Worm (Caenorhabditis elegans) whole organism, L3 larva: Measurements from ENCODE around the gene ugt-20.
A peak's percentile ranks its signal among the peaks of the same experiment; 100 is the strongest.

Source experiments
- R02D3.7 ChIP-seq: fragments of 150-350 bp; optimal IDR thresholded peaks from 2 replicates; lab custom pipeline; 2014; ENCODE audit warnings: missing biosample characterization, missing genetic modification characterization
- aly-2 ChIP-seq: fragments of 150-350 bp; optimal IDR thresholded peaks from 2 replicates; lab custom pipeline; 2014; ENCODE audit warnings: missing biosample characterization, missing genetic modification characterization
- ama-1 ChIP-seq: fragments of 150-350 bp; optimal IDR thresholded peaks from 2 replicates; lab custom pipeline; 2018
- ceh-28 ChIP-seq: fragments of 150-350 bp; optimal IDR thresholded peaks from 2 replicates; lab custom pipeline; 2014; ENCODE audit warnings: missing biosample characterization, missing genetic modification reagents, missing genetic modification characterization
- ceh-82 ChIP-seq: fragments of 150-350 bp; optimal IDR thresholded peaks from 2 replicates; lab custom pipeline; 2014; ENCODE audit warnings: missing biosample characterization, missing genetic modification characterization
- ceh-9 ChIP-seq: sonication (generic microtip); optimal IDR thresholded peaks from 2 replicates; lab custom pipeline; 2018; ENCODE audit warnings: missing biosample characterization, missing genetic modification characterization
- egl-27 ChIP-seq: sonication (generic microtip); optimal IDR thresholded peaks from 4 replicates; lab custom pipeline; 2017; ENCODE audit warnings: missing biosample characterization, missing genetic modification reagents, missing genetic modification characterization
- egl-5 ChIP-seq: fragments of 150-350 bp; optimal IDR thresholded peaks from 2 replicates; lab custom pipeline; 2017; ENCODE audit warnings: missing biosample characterization, missing genetic modification reagents, missing genetic modification characterization, inconsistent platforms
- elt-2 ChIP-seq: sonication (generic microtip); optimal IDR thresholded peaks from 2 replicates; lab custom pipeline; 2016; ENCODE audit warnings: missing genetic modification reagents, mild to moderate bottlenecking, missing genetic modification characterization, missing compliant biosample characterization
- elt-3 ChIP-seq, 3 experiments: fragments of 150-350 bp in 1 of 3; sonication (generic microtip) in 2 of 3; optimal IDR thresholded peaks; 2 replicates in 2 of 3; 4 replicates in 1 of 3; lab custom pipeline; 2014 to 2017; ENCODE audit warnings: missing biosample characterization in 3 of 3, missing genetic modification characterization in 3 of 3
- eor-1 ChIP-seq, 2 experiments: fragments of 150-350 bp; optimal IDR thresholded peaks; 2 replicates each; lab custom pipeline; 2014 to 2018; ENCODE audit warnings: missing biosample characterization in 2 of 2, missing genetic modification characterization in 2 of 2
- fkh-10 ChIP-seq: sonication (generic microtip); optimal IDR thresholded peaks from 2 replicates; lab custom pipeline; 2017; ENCODE audit warnings: missing biosample characterization, missing genetic modification reagents, missing genetic modification characterization
- hmg-11 ChIP-seq: sonication (generic microtip); optimal IDR thresholded peaks from 2 replicates; lab custom pipeline; 2016; ENCODE audit warnings: missing genetic modification characterization, missing compliant biosample characterization
- lin-15B ChIP-seq: fragments of 150-350 bp; optimal IDR thresholded peaks from 2 replicates; lab custom pipeline; 2014; ENCODE audit warnings: missing biosample characterization, missing genetic modification characterization
- lin-39 ChIP-seq: fragments of 150-350 bp; optimal IDR thresholded peaks from 2 replicates; lab custom pipeline; 2018; ENCODE audit warnings: missing biosample characterization, missing genetic modification reagents, missing genetic modification characterization
- lsy-12 ChIP-seq: sonication (generic microtip); optimal IDR thresholded peaks from 2 replicates; lab custom pipeline; 2016; ENCODE audit warnings: mild to moderate bottlenecking, missing genetic modification characterization, missing compliant biosample characterization
- mdl-1 ChIP-seq: fragments of 150-350 bp; optimal IDR thresholded peaks from 2 replicates; lab custom pipeline; 2014; ENCODE audit warnings: missing biosample characterization, missing genetic modification characterization
- mml-1 ChIP-seq: fragments of 150-350 bp; sonication (generic microtip); optimal IDR thresholded peaks from 3 replicates; lab custom pipeline; 2014; ENCODE audit warnings: missing biosample characterization, missing genetic modification characterization
- nfya-1 ChIP-seq: sonication (generic microtip); optimal IDR thresholded peaks from 2 replicates; lab custom pipeline; 2017; ENCODE audit warnings: missing genetic modification characterization, mild to moderate bottlenecking, missing compliant biosample characterization, antibody characterized with exemption, moderate library complexity; ENCODE audit not compliant: insufficient read depth
- nhr-11 ChIP-seq: fragments of 150-350 bp; optimal IDR thresholded peaks from 2 replicates; lab custom pipeline; 2014; ENCODE audit warnings: missing biosample characterization, missing genetic modification characterization
- nhr-12 ChIP-seq: fragments of 150-350 bp; optimal IDR thresholded peaks from 2 replicates; lab custom pipeline; 2014; ENCODE audit warnings: missing biosample characterization, missing genetic modification characterization
- nhr-23 ChIP-seq: fragments of 150-350 bp; optimal IDR thresholded peaks from 2 replicates; lab custom pipeline; 2014; ENCODE audit warnings: missing biosample characterization, missing genetic modification reagents, missing genetic modification characterization
- nhr-237 ChIP-seq: fragments of 150-350 bp; optimal IDR thresholded peaks from 2 replicates; lab custom pipeline; 2014; ENCODE audit warnings: missing biosample characterization, missing genetic modification characterization
- nhr-25 ChIP-seq: sonication (generic microtip); optimal IDR thresholded peaks from 2 replicates; lab custom pipeline; 2017; ENCODE audit warnings: missing biosample characterization, missing genetic modification characterization
- nhr-28 ChIP-seq: fragments of 150-350 bp; optimal IDR thresholded peaks from 2 replicates; lab custom pipeline; 2014; ENCODE audit warnings: missing biosample characterization, missing genetic modification characterization
- nhr-43 ChIP-seq: sonication (generic microtip); optimal IDR thresholded peaks from 2 replicates; lab custom pipeline; 2016; ENCODE audit warnings: mild to moderate bottlenecking, missing genetic modification characterization, missing compliant biosample characterization; ENCODE audit not compliant: poor library complexity, severe bottlenecking
- nhr-67 ChIP-seq: fragments of 150-350 bp; optimal IDR thresholded peaks from 2 replicates; lab custom pipeline; 2014; ENCODE audit warnings: missing biosample characterization, missing genetic modification characterization
- nhr-76 ChIP-seq: fragments of 150-350 bp; sonication (generic microtip); optimal IDR thresholded peaks from 5 replicates; lab custom pipeline; 2014; ENCODE audit warnings: missing biosample characterization, missing genetic modification characterization
- nhr-77 ChIP-seq: fragments of 150-350 bp; optimal IDR thresholded peaks from 2 replicates; lab custom pipeline; 2014; ENCODE audit warnings: missing biosample characterization, missing genetic modification characterization
- pha-4 ChIP-seq: fragments of 150-350 bp; optimal IDR thresholded peaks from 2 replicates; lab custom pipeline; 2014; ENCODE audit warnings: missing biosample characterization, missing genetic modification reagents, missing genetic modification characterization
- pqm-1 ChIP-seq: fragments of 150-350 bp; optimal IDR thresholded peaks from 2 replicates; lab custom pipeline; 2017; ENCODE audit warnings: missing biosample characterization, missing genetic modification characterization, inconsistent platforms
- skn-1 ChIP-seq: fragments of 150-350 bp; optimal IDR thresholded peaks from 2 replicates; lab custom pipeline; 2014; ENCODE audit warnings: missing biosample characterization, missing genetic modification characterization
- tbx-2 ChIP-seq: sonication (generic microtip); optimal IDR thresholded peaks from 2 replicates; lab custom pipeline; 2016; ENCODE audit warnings: mild to moderate bottlenecking, missing genetic modification characterization, missing compliant biosample characterization
- unc-39 ChIP-seq: sonication (generic microtip); optimal IDR thresholded peaks from 4 replicates; lab custom pipeline; 2017; ENCODE audit warnings: missing biosample characterization, missing genetic modification characterization
- unc-62 ChIP-seq: fragments of 150-350 bp; sonication (generic microtip); optimal IDR thresholded peaks from 4 replicates; lab custom pipeline; 2014; ENCODE audit warnings: missing biosample characterization, missing genetic modification reagents, missing genetic modification characterization
- zag-1 ChIP-seq: fragments of 150-350 bp; optimal IDR thresholded peaks from 2 replicates; lab custom pipeline; 2014; ENCODE audit warnings: missing biosample characterization, missing genetic modification characterization
- ztf-11 ChIP-seq: fragments of 150-350 bp; optimal IDR thresholded peaks from 2 replicates; lab custom pipeline; 2014; ENCODE audit warnings: missing biosample characterization, missing genetic modification characterization
- ztf-4 ChIP-seq: fragments of 150-350 bp; optimal IDR thresholded peaks from 2 replicates; lab custom pipeline; 2014; ENCODE audit warnings: missing biosample characterization, missing genetic modification characterization

The ugt-20 gene

DNA sequence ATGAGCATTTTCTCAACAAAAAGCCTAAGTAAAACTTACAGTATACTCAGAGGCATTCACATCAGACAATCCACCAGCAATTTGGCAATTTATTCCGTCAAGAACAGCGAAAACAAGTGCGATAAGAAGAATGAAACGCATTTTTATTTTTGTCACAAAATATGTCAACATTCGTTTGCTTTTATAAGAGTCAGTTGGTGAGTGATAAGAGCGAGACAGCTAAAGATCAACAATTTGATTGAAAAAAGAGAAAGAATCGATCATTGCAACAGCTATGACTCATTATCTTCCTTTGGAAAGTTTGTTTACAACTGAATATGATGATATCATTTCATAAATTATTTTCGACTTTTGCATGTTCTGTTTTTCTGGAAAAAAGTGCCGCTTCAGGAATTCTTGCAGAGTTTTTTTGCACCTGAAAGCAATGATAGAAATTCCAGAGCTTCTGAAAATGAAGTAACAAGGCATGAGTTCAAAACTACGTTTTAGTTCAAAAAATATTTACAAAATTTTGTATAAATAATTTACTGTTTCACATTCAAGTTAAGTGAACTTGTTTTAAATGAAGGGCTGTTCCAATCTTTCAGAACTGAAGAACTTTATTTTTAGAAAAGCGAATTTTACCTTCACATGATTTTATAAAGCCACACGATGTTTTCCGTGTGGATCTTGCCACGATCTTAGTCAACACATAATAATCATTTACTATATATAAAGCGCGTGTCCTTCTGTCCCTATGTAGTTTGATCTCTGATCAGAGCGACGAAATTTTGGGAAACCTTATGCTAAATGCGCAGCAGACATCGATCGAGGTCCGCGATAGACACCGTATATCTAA is 10.3 kb upstream of the ugt-20 start, which contains the start of gene cpi-1 (continued):
- TF ChIP-seq hmg-11 (tag; lab: Kevin White, UChicago) (no peak), aly-2 (tag; lab: Kevin White, UChicago) (no peak), nhr-25 (tag; lab: Kevin White, UChicago) (no peak), ceh-82 (tag; lab: Kevin White, UChicago) (no peak), nhr-12 (no peak), ceh-28 (tag; lab: Kevin White, UChicago) (peak; percentile 59), nhr-77 (tag; lab: Kevin White, UChicago) (no peak), nhr-237 (tag; lab: Kevin White, UChicago) (no peak), unc-39 (tag; lab: Kevin White, UChicago) (no peak), ztf-11 (no peak), mml-1 (no peak), elt-2 (tag; lab: Kevin White, UChicago) (peak; percentile 20), elt-3 (tag; optimal IDR thresholded peaks at IDR 0.05; lab: Kevin White, UChicago) (no peak), egl-5 (tag; lab: Kevin White, UChicago) (no peak), skn-1 (tag; lab: Kevin White, UChicago) (no peak), nhr-43 (no peak), lin-39 (tag; lab: Kevin White, UChicago) (no peak), nfya-1 (tag; lab: Kevin White, UChicago) (no peak)

ce11 chrIV:6092313-6092712 is 8.9 kb upstream of the ugt-20 start, which contains the start of gene K08B4.7:
K08B4.7 (minus strand) TSS chrIV:6092413.
- no peak for TF ChIP-seq aly-2 (tag; lab: Kevin White, UChicago)
- TF ChIP-seq hmg-11 (tag; lab: Kevin White, UChicago): peak; percentile 10

ce11 chrIV:6086479-6086878 is 3.1 kb upstream of the ugt-20 start:
- TF ChIP-seq pha-4 (tag; lab: Kevin White, UChicago) (peak; percentile 17), unc-39 (tag; lab: Kevin White, UChicago) (no peak), lin-15B (tag; lab: Kevin White, UChicago) (no peak), egl-27 (tag; lab: Kevin White, UChicago) (no peak), elt-2 (tag; lab: Kevin White, UChicago) (peak; percentile 64), nhr-12 (no peak), pqm-1 (peak; percentile 46), nhr-28 (tag; lab: Kevin White, UChicago) (no peak), ceh-9 (tag; lab: Kevin White, UChicago) (no peak), zag-1 (tag; lab: Kevin White, UChicago) (no peak), eor-1 (tag; optimal IDR thresholded peaks at IDR 0.05; lab: Kevin White, UChicago) (no peak), unc-62 (GFP tag; lab: Kevin White, UChicago) (no peak)

DNA sequence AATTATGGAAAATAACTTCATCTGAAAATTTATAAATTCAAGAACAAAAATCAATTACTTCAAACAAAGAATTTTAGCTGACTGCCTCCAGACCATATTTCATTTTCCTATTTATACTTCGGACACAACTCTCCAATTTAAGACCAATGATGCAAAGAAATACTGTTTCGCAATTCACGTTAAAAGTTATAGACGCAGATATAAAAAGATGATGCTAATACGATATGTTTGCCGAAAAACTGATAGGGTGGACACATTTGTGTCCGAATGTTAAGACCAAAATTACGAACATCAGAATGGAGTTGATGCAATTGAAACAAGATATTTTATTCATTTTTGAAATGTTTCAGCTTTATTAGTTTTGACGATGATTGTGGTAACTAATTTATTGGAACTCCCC is 3.5 kb downstream of the ugt-20 start, which contains the start of gene ugt-19:
Gene ugt-19, minus strand, starts transcription at position 28 of the 400 bp plus-strand sequence.
- TF ChIP-seq elt-2 (tag; lab: Kevin White, UChicago) (peak; percentile 61), pqm-1 (peak; percentile 67), elt-3 (tag; optimal IDR thresholded peaks at IDR 0.05; lab: Kevin White, UChicago) (peak in 1 of 3 experiments; percentile 48), nhr-25 (tag; lab: Kevin White, UChicago) (no peak)

ce11 chrIV:6076128-6076527 is 7.3 kb downstream of the ugt-20 start, which contains the start of gene cpg-20:
cpg-20 (minus strand) TSS chrIV:6076228.
- TF ChIP-seq mdl-1 (tag; lab: Kevin White, UChicago): no peak
- no peak for TF ChIP-seq nhr-23
- no peak for TF ChIP-seq ama-1 (lab: Kevin White, UChicago)
- no peak for TF ChIP-seq egl-27 (tag; lab: Kevin White, UChicago)
- no peak for TF ChIP-seq nhr-237 (tag; lab: Kevin White, UChicago)
- TF ChIP-seq egl-5 (tag; lab: Kevin White, UChicago): no peak
- no peak for TF ChIP-seq skn-1 (tag; lab: Kevin White, UChicago)
- TF ChIP-seq lsy-12 (tag; lab: Kevin White, UChicago): no peak
- no peak for TF ChIP-seq ztf-4 (tag; lab: Kevin White, UChicago)
- TF ChIP-seq R02D3.7: no peak
- no peak for TF ChIP-seq ceh-9 (tag; lab: Kevin White, UChicago)
- no peak for TF ChIP-seq elt-2 (tag; lab: Kevin White, UChicago)
- TF ChIP-seq ceh-28 (tag; lab: Kevin White, UChicago): no peak
- TF ChIP-seq nhr-11 (tag; lab: Kevin White, UChicago): no peak
- TF ChIP-seq nhr-67: no peak
- TF ChIP-seq tbx-2 (tag; lab: Kevin White, UChicago): no peak
- no peak for TF ChIP-seq nhr-76 (tag; lab: Kevin White, UChicago)
- no peak for TF ChIP-seq fkh-10 (GFP tag; lab: Kevin White, UChicago)
- TF ChIP-seq pha-4 (tag; lab: Kevin White, UChicago): no peak
